Worm (Caenorhabditis elegans) whole organism, L4/young adult: Measurements from ENCODE around the gene fbxa-81.

Experiments used
- W03F9.2 ChIP-seq: fragments of 150-350 bp; optimal IDR thresholded peaks from 2 replicates; lab custom pipeline; 2014; ENCODE audit warnings: missing biosample characterization, missing genetic modification characterization
- dao-5 ChIP-seq: sonication (generic microtip); optimal IDR thresholded peaks from 2 replicates; lab custom pipeline; 2016; ENCODE audit warnings: missing genotype, missing genetic modification characterization, moderate library complexity, missing compliant biosample characterization
- him-1 ChIP-seq: sonication (generic microtip); optimal IDR thresholded peaks from 2 replicates; lab custom pipeline; 2016; ENCODE audit warnings: missing genotype, missing genetic modification reagents, missing genetic modification characterization, missing compliant biosample characterization

ce11 chrX:14545543-14545942 is 3.7 kb upstream of the fbxa-81 start, which contains the start of gene enri-2:
- TF ChIP-seq him-1 (tag; lab: Kevin White, UChicago): no peak
- no peak for TF ChIP-seq dao-5 (tag; lab: Kevin White, UChicago)
- no peak for TF ChIP-seq W03F9.2 (tag; lab: Kevin White, UChicago)
